Fruit fly (Drosophila melanogaster): Measurements from ENCODE around the gene CG5815.

CG5815 gene

dm6 chr3R:27138700-27139099 is 26.3 kb downstream of the CG5815 start:
- TF ChIP-seq tj (GFP tag; optimal IDR thresholded peaks at IDR 0.05) (peak; percentile 95), Clk (GFP tag; optimal IDR thresholded peaks at IDR 0.05) (no peak)

- TF ChIP-seq pad (GFP tag; optimal IDR thresholded peaks at IDR 0.05) = no peak
- peak; percentile 56 for TF ChIP-seq CG14711 (tag; optimal IDR thresholded peaks at IDR 0.05)
- TF ChIP-seq bab1 (GFP tag; optimal IDR thresholded peaks at IDR 0.05) = no peak
- TF ChIP-seq CG1620 (GFP tag; optimal IDR thresholded peaks at IDR 0.05) = no peak
- TF ChIP-seq kay (GFP tag; ENCODE audit: borderline replicate concordance) = peak; percentile 38
These were observed 27.6 kb downstream of the CG5815 start for dm6 chr3R:27139963-27140362.

- TF ChIP-seq CG7101 (tag; optimal IDR thresholded peaks at IDR 0.05) (peak; percentile 12), cic (GFP tag; optimal IDR thresholded peaks at IDR 0.05) (peak; percentile 51), CG11617 (GFP tag; optimal IDR thresholded peaks at IDR 0.05) (no peak), CG7045 (GFP tag; optimal IDR thresholded peaks at IDR 0.05) (peak; percentile 40)
These were observed 36.7 kb downstream of the CG5815 start for dm6 chr3R:27148812-27149769.

dm6 chr3R:27149884-27150676 is 37.7 kb downstream of the CG5815 start:
- peak; percentile 11 for TF ChIP-seq CG33017 (tag; optimal IDR thresholded peaks at IDR 0.05)
- no peak for TF ChIP-seq cnc (optimal IDR thresholded peaks at IDR 0.05)
- TF ChIP-seq toe (GFP tag; optimal IDR thresholded peaks at IDR 0.05) = no peak
- TF ChIP-seq kay (GFP tag; ENCODE audit: borderline replicate concordance) = peak; percentile 92
- TF ChIP-seq Mnt (GFP tag; optimal IDR thresholded peaks at IDR 0.05) = peak; percentile 55
- peak; percentile 97 for TF ChIP-seq tj (GFP tag; optimal IDR thresholded peaks at IDR 0.05)
- TF ChIP-seq CG12768 (GFP tag; optimal IDR thresholded peaks at IDR 0.05) = peak; percentile 48
- peak; percentile 80 for TF ChIP-seq cic (GFP tag; optimal IDR thresholded peaks at IDR 0.05)
- peak; percentile 8 for TF ChIP-seq bab1 (GFP tag; optimal IDR thresholded peaks at IDR 0.05)
- TF ChIP-seq Clk (GFP tag; optimal IDR thresholded peaks at IDR 0.05) = no peak
- peak; percentile 15 for TF ChIP-seq CG11617 (GFP tag; optimal IDR thresholded peaks at IDR 0.05)
- peak; percentile 4 for TF ChIP-seq pad (GFP tag; optimal IDR thresholded peaks at IDR 0.05)
- TF ChIP-seq Crg-1 (GFP tag; optimal IDR thresholded peaks at IDR 0.05) = peak; percentile 3
- no peak for TF ChIP-seq CG14711 (tag; optimal IDR thresholded peaks at IDR 0.05)

dm6 chr3R:27150685-27151515 is 38.5 kb downstream of the CG5815 start, which contains the start of gene CG6051:
CG6051 (minus strand) TSS chr3R:27151069.
- peak; percentile 17 for TF ChIP-seq CG7045 (GFP tag; optimal IDR thresholded peaks at IDR 0.05)
- no peak for TF ChIP-seq CG14711 (tag; optimal IDR thresholded peaks at IDR 0.05)
- peak; percentile 43 for TF ChIP-seq tj (GFP tag; optimal IDR thresholded peaks at IDR 0.05)
- peak; percentile 1 for TF ChIP-seq CG33017 (tag; optimal IDR thresholded peaks at IDR 0.05)
- no peak for TF ChIP-seq ovo (GFP tag; optimal IDR thresholded peaks at IDR 0.05)
- TF ChIP-seq Mnt (GFP tag; optimal IDR thresholded peaks at IDR 0.05) = peak; percentile 76
- peak; percentile 62 for TF ChIP-seq bab1 (GFP tag; optimal IDR thresholded peaks at IDR 0.05)
- TF ChIP-seq CG12768 (GFP tag; optimal IDR thresholded peaks at IDR 0.05) = peak; percentile 0
- peak; percentile 51 for TF ChIP-seq toe (GFP tag; optimal IDR thresholded peaks at IDR 0.05)
- TF ChIP-seq CG1620 (GFP tag; optimal IDR thresholded peaks at IDR 0.05) = peak; percentile 39
- TF ChIP-seq Clk (GFP tag; optimal IDR thresholded peaks at IDR 0.05) = peak; percentile 26
- TF ChIP-seq Hr96 (GFP tag; optimal IDR thresholded peaks at IDR 0.05) = peak; percentile 39
- no peak for TF ChIP-seq cic (GFP tag; optimal IDR thresholded peaks at IDR 0.05)
- TF ChIP-seq CG11617 (GFP tag; optimal IDR thresholded peaks at IDR 0.05) = peak; percentile 26
- no peak for TF ChIP-seq pad (GFP tag; optimal IDR thresholded peaks at IDR 0.05)
- no peak for TF ChIP-seq kay (GFP tag; ENCODE audit: borderline replicate concordance)

- TF ChIP-seq cic (GFP tag; optimal IDR thresholded peaks at IDR 0.05) = peak; percentile 28
- TF ChIP-seq CG11617 (GFP tag; optimal IDR thresholded peaks at IDR 0.05) = no peak
- peak; percentile 20 for TF ChIP-seq bab1 (GFP tag; optimal IDR thresholded peaks at IDR 0.05)
- TF ChIP-seq tj (GFP tag; optimal IDR thresholded peaks at IDR 0.05) = no peak
- no peak for TF ChIP-seq Mnt (GFP tag; optimal IDR thresholded peaks at IDR 0.05)
- no peak for TF ChIP-seq toe (GFP tag; optimal IDR thresholded peaks at IDR 0.05)
- TF ChIP-seq CG5204 (GFP tag; optimal IDR thresholded peaks at IDR 0.05) = no peak
- no peak for TF ChIP-seq Crg-1 (GFP tag; optimal IDR thresholded peaks at IDR 0.05)
- no peak for TF ChIP-seq CG12768 (GFP tag; optimal IDR thresholded peaks at IDR 0.05)
- TF ChIP-seq CG33017 (tag; optimal IDR thresholded peaks at IDR 0.05) = no peak
- no peak for TF ChIP-seq Hr96 (GFP tag; optimal IDR thresholded peaks at IDR 0.05)
These were observed 39.1 kb downstream of the CG5815 start, which contains the start of gene Men-b for dm6 chr3R:27151516-27151823. Men-b (plus strand) TSS chr3R:27151662.

Measured in whole organism, adult.